Worm (Caenorhabditis elegans) whole organism, L1 larva: ENCODE data around the gene Y44A6D.5.

Experiments used
- C04F5.9 ChIP-seq: sonication (generic microtip); optimal IDR thresholded peaks from 2 replicates; lab custom pipeline; 2016; ENCODE audit warnings: missing genetic modification characterization, missing compliant biosample characterization
- C16A3.4 ChIP-seq: fragments of 150-350 bp; optimal IDR thresholded peaks from 2 replicates; lab custom pipeline; 2014; ENCODE audit warnings: missing biosample characterization, missing genetic modification characterization
- C34B4.2 ChIP-seq: sonication (generic microtip); optimal IDR thresholded peaks from 2 replicates; lab custom pipeline; 2017; ENCODE audit warnings: mild to moderate bottlenecking, missing genetic modification characterization, missing compliant biosample characterization
- F16B12.6 ChIP-seq: fragments of 150-350 bp; optimal IDR thresholded peaks from 2 replicates; lab custom pipeline; 2014; ENCODE audit warnings: missing biosample characterization, missing genetic modification characterization
- aha-1 ChIP-seq: fragments of 150-350 bp; optimal IDR thresholded peaks from 2 replicates; lab custom pipeline; 2014; ENCODE audit warnings: missing biosample characterization, missing genetic modification characterization
- alr-1 ChIP-seq: fragments of 200-800 bp; sonication (Bioruptor generic); optimal IDR thresholded peaks from 2 replicates; lab custom pipeline; 2018; ENCODE audit warnings: borderline replicate concordance, mild to moderate bottlenecking, missing genetic modification characterization, missing compliant biosample characterization
- aly-2 ChIP-seq: fragments of 150-350 bp; optimal IDR thresholded peaks from 2 replicates; lab custom pipeline; 2014; ENCODE audit warnings: missing biosample characterization, missing genetic modification characterization
- ama-1 ChIP-seq: fragments of 150-350 bp; optimal IDR thresholded peaks from 2 replicates; lab custom pipeline; 2014
- blmp-1 ChIP-seq: fragments of 150-350 bp; optimal IDR thresholded peaks from 2 replicates; lab custom pipeline; 2014; ENCODE audit warnings: missing biosample characterization, missing genetic modification characterization
- ceh-8 ChIP-seq: fragments of 200-800 bp; sonication (Bioruptor generic); optimal IDR thresholded peaks from 2 replicates; lab custom pipeline; 2018; ENCODE audit warnings: mild to moderate bottlenecking, missing genetic modification characterization, moderate library complexity, missing compliant biosample characterization
- ceh-88 ChIP-seq: fragments of 200-800 bp; sonication (Bioruptor generic); IDR thresholded peaks from 2 replicates; pipeline ENCODE4 v1.3.6; 2022; ENCODE audit warnings: missing genetic modification characterization, missing compliant biosample characterization
- dpl-1 ChIP-seq, 3 experiments: fragments of 150-350 bp in 2 of 3; sonication (generic microtip) in 1 of 3; optimal IDR thresholded peaks; 2 replicates each; lab custom pipeline; 2014 to 2017; ENCODE audit warnings: missing biosample characterization in 3 of 3, missing genetic modification characterization in 3 of 3, missing genetic modification reagents in 3 of 3
- dsc-1 ChIP-seq: sonication (generic microtip); optimal IDR thresholded peaks from 2 replicates; lab custom pipeline; 2016; ENCODE audit warnings: mild to moderate bottlenecking, missing genetic modification characterization, missing compliant biosample characterization
- efl-1 ChIP-seq, 4 experiments: fragments of 150-350 bp; optimal IDR thresholded peaks in 3 of 4; peaks in 1 of 4; 1 replicate in 1 of 4; 2 replicates in 3 of 4; lab custom pipeline; 2014; ENCODE audit warnings: missing biosample characterization in 2 of 4, missing genetic modification characterization in 2 of 4, missing genetic modification reagents in 2 of 4
- efl-3 ChIP-seq: fragments of 200-800 bp; sonication (Bioruptor generic); optimal IDR thresholded peaks from 2 replicates; lab custom pipeline; 2018; ENCODE audit warnings: mild to moderate bottlenecking, missing genetic modification characterization, missing compliant biosample characterization
- egl-13 ChIP-seq: sonication (generic microtip); optimal IDR thresholded peaks from 2 replicates; lab custom pipeline; 2016; ENCODE audit warnings: missing genotype, missing genetic modification reagents, missing genetic modification characterization, missing compliant biosample characterization
- egl-27 ChIP-seq, 2 experiments: fragments of 150-350 bp in 1 of 2; sonication (generic microtip); optimal IDR thresholded peaks; 3 replicates each; lab custom pipeline; 2017 to 2018; ENCODE audit warnings: missing biosample characterization in 2 of 2, missing genetic modification characterization in 2 of 2, missing genetic modification reagents in 2 of 2
- elt-2 ChIP-seq: sonication (generic microtip); optimal IDR thresholded peaks from 2 replicates; lab custom pipeline; 2016; ENCODE audit warnings: missing genetic modification characterization, mild to moderate bottlenecking, inconsistent platforms, missing compliant biosample characterization, missing genetic modification reagents
- elt-3 ChIP-seq, 6 experiments: fragments of 150-350 bp in 1 of 6; sonication (generic microtip); optimal IDR thresholded peaks; 2 replicates each; lab custom pipeline; 2017 to 2018; ENCODE audit warnings: missing biosample characterization in 6 of 6, missing genetic modification characterization in 6 of 6, inconsistent platforms in 1 of 6
- fkh-10 ChIP-seq: sonication (generic microtip); optimal IDR thresholded peaks from 2 replicates; lab custom pipeline; 2017; ENCODE audit warnings: missing biosample characterization, missing genetic modification reagents, missing genetic modification characterization
- fkh-4 ChIP-seq: sonication (generic microtip); optimal IDR thresholded peaks from 2 replicates; lab custom pipeline; 2016; ENCODE audit warnings: missing compliant biosample characterization, missing genetic modification characterization, borderline replicate concordance
- fos-1 ChIP-seq: fragments of 150-350 bp; optimal IDR thresholded peaks from 2 replicates; lab custom pipeline; 2014; ENCODE audit warnings: missing biosample characterization, missing genetic modification characterization
- grh-1 ChIP-seq: fragments of 200-800 bp; sonication (Bioruptor generic); IDR thresholded peaks from 2 replicates; pipeline ENCODE4 v1.3.6; 2022; ENCODE audit warnings: missing genetic modification reagents, missing genetic modification characterization, missing compliant biosample characterization
- hlh-4 ChIP-seq: sonication (generic microtip); optimal IDR thresholded peaks from 2 replicates; lab custom pipeline; 2016; ENCODE audit warnings: mild to moderate bottlenecking, missing genetic modification characterization, missing compliant biosample characterization
- hpl-2 ChIP-seq: fragments of 150-350 bp; optimal IDR thresholded peaks from 2 replicates; lab custom pipeline; 2014; ENCODE audit warnings: missing biosample characterization, missing genetic modification reagents, missing genetic modification characterization
- irx-1 ChIP-seq: sonication (generic microtip); optimal IDR thresholded peaks from 2 replicates; lab custom pipeline; 2016; ENCODE audit warnings: missing genetic modification characterization, missing compliant biosample characterization
- lin-14 ChIP-seq: fragments of 200-800 bp; sonication (Bioruptor generic); optimal IDR thresholded peaks from 2 replicates; lab custom pipeline; 2018; ENCODE audit warnings: mild to moderate bottlenecking, missing genetic modification characterization, moderate library complexity, missing compliant biosample characterization
- lin-35 ChIP-seq, 2 experiments: fragments of 150-350 bp; optimal IDR thresholded peaks; 2 replicates each; lab custom pipeline; 2014; ENCODE audit warnings: missing biosample characterization in 2 of 2, missing genetic modification characterization in 2 of 2, missing genetic modification reagents in 2 of 2
- lin-39 ChIP-seq: fragments of 150-350 bp; optimal IDR thresholded peaks from 2 replicates; lab custom pipeline; 2014; ENCODE audit warnings: missing biosample characterization, missing genetic modification reagents, missing genetic modification characterization
- lsy-2 ChIP-seq, 2 experiments: fragments of 150-350 bp; optimal IDR thresholded peaks; 2 replicates each; lab custom pipeline; 2014; ENCODE audit warnings: missing biosample characterization in 2 of 2, missing genetic modification characterization in 2 of 2
- nhr-47 ChIP-seq: sonication (generic microtip); optimal IDR thresholded peaks from 2 replicates; lab custom pipeline; 2016; ENCODE audit warnings: mild to moderate bottlenecking, missing genetic modification characterization, moderate library complexity, missing compliant biosample characterization
- nhr-71 ChIP-seq: sonication (generic microtip); optimal IDR thresholded peaks from 2 replicates; lab custom pipeline; 2016; ENCODE audit warnings: mild to moderate bottlenecking, missing genetic modification characterization, moderate library complexity, missing compliant biosample characterization
- nhr-85 ChIP-seq: sonication (generic microtip); peaks from one replicate; lab custom pipeline; 2016; ENCODE audit warnings: missing genetic modification characterization, inconsistent platforms, missing compliant biosample characterization
- pag-3 ChIP-seq: sonication (generic microtip); optimal IDR thresholded peaks from 2 replicates; lab custom pipeline; 2017; ENCODE audit warnings: missing genetic modification characterization, mild to moderate bottlenecking, missing compliant biosample characterization, antibody characterized with exemption, borderline replicate concordance; ENCODE audit not compliant: insufficient read depth
- pqm-1 ChIP-seq: sonication (generic microtip); optimal IDR thresholded peaks from 3 replicates; lab custom pipeline; 2017; ENCODE audit warnings: missing biosample characterization, missing genetic modification characterization
- snpc-4 ChIP-seq: fragments of 150-350 bp; optimal IDR thresholded peaks from 2 replicates; lab custom pipeline; 2014; ENCODE audit warnings: missing biosample characterization, missing genetic modification characterization
- snu-23 ChIP-seq: sonication (generic microtip); optimal IDR thresholded peaks from 2 replicates; lab custom pipeline; 2016; ENCODE audit warnings: missing genetic modification characterization, missing compliant biosample characterization
- sptf-1 ChIP-seq: fragments of 150-350 bp; optimal IDR thresholded peaks from 2 replicates; lab custom pipeline; 2014; ENCODE audit warnings: missing biosample characterization, missing genetic modification characterization
- tlp-1 ChIP-seq: fragments of 150-350 bp; optimal IDR thresholded peaks from 2 replicates; lab custom pipeline; 2014; ENCODE audit warnings: missing biosample characterization, missing genetic modification characterization
- unc-86 ChIP-seq: sonication (generic microtip); optimal IDR thresholded peaks from 2 replicates; lab custom pipeline; 2016; ENCODE audit warnings: missing genetic modification characterization, missing compliant biosample characterization
- zip-4 ChIP-seq: fragments of 200-800 bp; sonication (Bioruptor generic); optimal IDR thresholded peaks from 2 replicates; lab custom pipeline; 2018; ENCODE audit warnings: mild to moderate bottlenecking, missing genetic modification characterization, moderate library complexity, missing compliant biosample characterization
- ztf-11 ChIP-seq, 2 experiments: sonication (generic microtip); optimal IDR thresholded peaks; 2 replicates each; lab custom pipeline; 2016 to 2017; ENCODE audit warnings: missing genetic modification characterization in 2 of 2, missing biosample characterization in 1 of 2, missing compliant biosample characterization in 1 of 2

Y44A6D.5 gene

ce11 chrV:20793761-20794160 lies 9.0 kb downstream of the Y44A6D.5 start (continued):
- no peak for TF ChIP-seq dpl-1 (GFP tag; optimal IDR thresholded peaks at IDR 0.05; lab: Kevin White, UChicago)
- no peak for TF ChIP-seq irx-1 (tag; lab: Kevin White, UChicago)
- no peak for TF ChIP-seq aly-2 (tag; lab: Kevin White, UChicago)

ce11 chrV:20792371-20792890 lies 10.4 kb downstream of the Y44A6D.5 start, which contains the start of gene Y44A6D.3:
Gene Y44A6D.3, minus strand, starts transcription at chrV:20792421.
- TF ChIP-seq dsc-1, result peak; percentile 19
- TF ChIP-seq pag-3 (tag; lab: Kevin White, UChicago), result no peak
- no peak for TF ChIP-seq efl-1 (optimal IDR thresholded peaks at IDR 0.05; lab: Kevin White, UChicago)
- peak in 1 of 2 experiments; percentile 68 for TF ChIP-seq efl-1 (GFP tag; optimal IDR thresholded peaks at IDR 0.05 in 1 of 2; lab: Kevin White, UChicago)
- TF ChIP-seq elt-2 (tag; lab: Kevin White, UChicago), result peak; percentile 46
- peak in 1 of 2 experiments; percentile 10 for TF ChIP-seq lin-35 (GFP tag; optimal IDR thresholded peaks at IDR 0.05; lab: Kevin White, UChicago)
- TF ChIP-seq nhr-71 (tag; lab: Kevin White, UChicago), result no peak

- no peak for TF ChIP-seq tlp-1 (tag; lab: Kevin White, UChicago)
Measured at ce11 chrV:20790616-20791015, 12.2 kb downstream of the Y44A6D.5 start.

ce11 chrV:20790011-20790410 lies 12.8 kb downstream of the Y44A6D.5 start, which contains the start of gene Y44A6D.1:
Gene Y44A6D.1, minus strand, starts transcription at chrV:20790033.
- no peak for TF ChIP-seq C34B4.2 (tag; lab: Kevin White, UChicago)
- peak; percentile 61 for TF ChIP-seq snpc-4 (tag; lab: Kevin White, UChicago)
- TF ChIP-seq alr-1 (tag; lab: Kevin White, UChicago), result no peak
- TF ChIP-seq grh-1 (GFP tag; lab: Robert Waterston, UW), result peak; percentile 24; the same call in 1 of the 2 replicates
- TF ChIP-seq elt-3 (tag; optimal IDR thresholded peaks at IDR 0.05; lab: Kevin White, UChicago), result no peak
- TF ChIP-seq efl-3 (GFP tag; lab: Kevin White, UChicago), result no peak
- no peak for TF ChIP-seq egl-27 (tag; optimal IDR thresholded peaks at IDR 0.05; lab: Kevin White, UChicago)
- peak; percentile 14 for TF ChIP-seq nhr-47 (tag; lab: Kevin White, UChicago)
- TF ChIP-seq zip-4 (GFP tag; lab: Kevin White, UChicago), result no peak
- no peak for TF ChIP-seq fos-1 (tag; lab: Kevin White, UChicago)
- no peak for TF ChIP-seq fkh-10
- no peak for TF ChIP-seq pqm-1
- TF ChIP-seq, all 84 proteins: peak for 3

- TF ChIP-seq ztf-11 (tag; optimal IDR thresholded peaks at IDR 0.05; lab: Kevin White, UChicago) (no peak), fkh-10 (peak; percentile 82), C04F5.9 (tag; lab: Kevin White, UChicago) (no peak), lin-14 (GFP tag; lab: Kevin White, UChicago) (peak; percentile 92), lin-39 (no peak), nhr-85 (no peak), efl-3 (GFP tag; lab: Kevin White, UChicago) (no peak), ceh-88 (GFP tag; lab: Robert Waterston, UW) (0 out of 2 replicates have a peak, but pooled peaks have one; percentile 37), fkh-4 (tag; lab: Kevin White, UChicago) (no peak), ceh-8 (GFP tag; lab: Kevin White, UChicago) (peak; percentile 4), snu-23 (GFP tag; lab: Kevin White, UChicago) (peak; percentile 58), ama-1 (lab: Kevin White, UChicago) (no peak), C16A3.4 (tag; lab: Kevin White, UChicago) (no peak), hpl-2 (GFP tag; lab: Kevin White, UChicago) (no peak), dsc-1 (peak; percentile 19), lsy-2 (tag; optimal IDR thresholded peaks at IDR 0.05; lab: Kevin White, UChicago) (peak in 1 of 2 experiments; percentile 49), elt-2 (tag; lab: Kevin White, UChicago) (no peak), lin-35 (GFP tag; optimal IDR thresholded peaks at IDR 0.05; lab: Kevin White, UChicago) (peak in 1 of 2 experiments; percentile 45), sptf-1 (tag; lab: Kevin White, UChicago) (no peak), blmp-1 (tag; lab: Kevin White, UChicago) (no peak), pqm-1 (no peak), fos-1 (tag; lab: Kevin White, UChicago) (no peak), dpl-1 (GFP tag; optimal IDR thresholded peaks at IDR 0.05; lab: Kevin White, UChicago) (peak in 1 of 3 experiments; percentile 27), unc-86 (tag; lab: Kevin White, UChicago) (peak; percentile 62), aha-1 (tag; lab: Kevin White, UChicago) (no peak), F16B12.6 (no peak), hlh-4 (tag; lab: Kevin White, UChicago) (no peak), egl-13 (tag; lab: Kevin White, UChicago) (peak; percentile 43)
Measured at ce11 chrV:20789105-20789504, 13.7 kb downstream of the Y44A6D.5 start, which contains the start of gene tpan-1. Gene tpan-1, plus strand, starts transcription at chrV:20789502.
